Worm (Caenorhabditis elegans) whole organism, L2 larva: ENCODE data around the gene ZC190.2.

Experiments
- C34F6.9 ChIP-seq: fragments of 150-350 bp; optimal IDR thresholded peaks from 2 replicates; lab custom pipeline; 2014; ENCODE audit warnings: missing biosample characterization, missing genetic modification characterization
- F13H6.1 ChIP-seq: sonication (generic microtip); optimal IDR thresholded peaks from 2 replicates; lab custom pipeline; 2016; ENCODE audit warnings: missing genetic modification characterization, missing compliant biosample characterization
- ama-1 ChIP-seq: fragments of 150-350 bp; optimal IDR thresholded peaks from 2 replicates; lab custom pipeline; 2018; ENCODE audit warnings: inconsistent platforms
- blmp-1 ChIP-seq: sonication (generic microtip); optimal IDR thresholded peaks from 2 replicates; lab custom pipeline; 2017; ENCODE audit warnings: missing genetic modification characterization, mild to moderate bottlenecking, missing compliant biosample characterization, antibody characterized with exemption, moderate library complexity; ENCODE audit not compliant: insufficient read depth
- ceh-16 ChIP-seq: fragments of 150-350 bp; optimal IDR thresholded peaks from 2 replicates; lab custom pipeline; 2014; ENCODE audit warnings: missing biosample characterization, missing genetic modification characterization
- ceh-82 ChIP-seq: fragments of 150-350 bp; optimal IDR thresholded peaks from 2 replicates; lab custom pipeline; 2014; ENCODE audit warnings: missing biosample characterization, missing genetic modification characterization
- dmd-4 ChIP-seq: sonication (generic microtip); optimal IDR thresholded peaks from 2 replicates; lab custom pipeline; 2017; ENCODE audit warnings: missing biosample characterization, missing genetic modification characterization
- egl-27 ChIP-seq: sonication (generic microtip); optimal IDR thresholded peaks from 3 replicates; lab custom pipeline; 2017; ENCODE audit warnings: missing biosample characterization, missing genetic modification reagents, missing genetic modification characterization
- elt-1 ChIP-seq: fragments of 150-350 bp; optimal IDR thresholded peaks from 2 replicates; lab custom pipeline; 2014; ENCODE audit warnings: missing biosample characterization, missing genetic modification characterization
- fos-1 ChIP-seq: fragments of 150-350 bp; optimal IDR thresholded peaks from 2 replicates; lab custom pipeline; 2014; ENCODE audit warnings: missing biosample characterization, missing genetic modification characterization
- lin-11 ChIP-seq: fragments of 150-350 bp; sonication (generic microtip); optimal IDR thresholded peaks from 2 replicates; lab custom pipeline; 2014; ENCODE audit warnings: missing biosample characterization, missing genetic modification characterization, inconsistent platforms, mixed read lengths
- lsy-2 ChIP-seq, 2 experiments: fragments of 150-350 bp in 1 of 2; sonication (generic microtip) in 1 of 2; optimal IDR thresholded peaks; 2 replicates each; lab custom pipeline; 2014 to 2017; ENCODE audit warnings: missing biosample characterization in 2 of 2, missing genetic modification characterization in 2 of 2
- mab-5 ChIP-seq: fragments of 150-350 bp; optimal IDR thresholded peaks from 2 replicates; lab custom pipeline; 2014; ENCODE audit warnings: missing biosample characterization, missing genetic modification characterization
- nhr-10 ChIP-seq: sonication (generic microtip); optimal IDR thresholded peaks from 2 replicates; lab custom pipeline; 2017; ENCODE audit warnings: missing biosample characterization, missing genetic modification characterization
- nhr-11 ChIP-seq: fragments of 150-350 bp; optimal IDR thresholded peaks from 2 replicates; lab custom pipeline; 2014; ENCODE audit warnings: missing biosample characterization, missing genetic modification characterization
- nhr-129 ChIP-seq: fragments of 150-350 bp; optimal IDR thresholded peaks from 2 replicates; lab custom pipeline; 2014; ENCODE audit warnings: missing biosample characterization, missing genetic modification characterization
- nhr-21 ChIP-seq: fragments of 150-350 bp; optimal IDR thresholded peaks from 2 replicates; lab custom pipeline; 2014; ENCODE audit warnings: missing biosample characterization, missing genetic modification characterization
- nhr-23 ChIP-seq: fragments of 150-350 bp; optimal IDR thresholded peaks from 2 replicates; lab custom pipeline; 2014; ENCODE audit warnings: missing biosample characterization, missing genetic modification reagents, missing genetic modification characterization
- nhr-25 ChIP-seq: fragments of 150-350 bp; sonication (generic microtip); optimal IDR thresholded peaks from 3 replicates; lab custom pipeline; 2014; ENCODE audit warnings: missing biosample characterization, missing genetic modification characterization
- nhr-6 ChIP-seq: fragments of 150-350 bp; optimal IDR thresholded peaks from 2 replicates; lab custom pipeline; 2014; ENCODE audit warnings: missing biosample characterization, missing genetic modification characterization
- sem-4 ChIP-seq: fragments of 150-350 bp; optimal IDR thresholded peaks from 2 replicates; lab custom pipeline; 2014; ENCODE audit warnings: missing biosample characterization, missing genetic modification reagents, missing genetic modification characterization
- sma-3 ChIP-seq: sonication (generic microtip); optimal IDR thresholded peaks from 2 replicates; lab custom pipeline; 2016; ENCODE audit warnings: missing genetic modification reagents, missing genetic modification characterization, missing compliant biosample characterization
- sma-9 ChIP-seq, 2 experiments: fragments of 150-350 bp in 1 of 2; sonication (generic microtip) in 1 of 2; optimal IDR thresholded peaks; 2 replicates each; lab custom pipeline; 2014 to 2016; ENCODE audit warnings: missing genetic modification characterization in 2 of 2, mild to moderate bottlenecking in 1 of 2, missing biosample characterization in 1 of 2, missing compliant biosample characterization in 1 of 2, missing genetic modification reagents in 1 of 2, moderate library complexity in 1 of 2
- snpc-4 ChIP-seq: fragments of 150-350 bp; optimal IDR thresholded peaks from 2 replicates; lab custom pipeline; 2014; ENCODE audit warnings: missing biosample characterization, missing genetic modification characterization
- unc-39 ChIP-seq: fragments of 150-350 bp; optimal IDR thresholded peaks from 2 replicates; lab custom pipeline; 2014; ENCODE audit warnings: missing biosample characterization, missing genetic modification characterization
- unc-55 ChIP-seq: fragments of 150-350 bp; sonication (generic microtip); optimal IDR thresholded peaks from 3 replicates; lab custom pipeline; 2014; ENCODE audit warnings: missing biosample characterization, missing genetic modification reagents, missing genetic modification characterization
- unc-62 ChIP-seq: fragments of 150-350 bp; optimal IDR thresholded peaks from 2 replicates; lab custom pipeline; 2014; ENCODE audit warnings: missing biosample characterization, missing genetic modification reagents, missing genetic modification characterization
- ztf-1 ChIP-seq: fragments of 200-800 bp; sonication (Bioruptor generic); conservative IDR thresholded peaks from 2 replicates; pipeline ENCODE4 v1.3.6; 2022; ENCODE audit warnings: missing genetic modification characterization, missing compliant biosample characterization
- ztf-11 ChIP-seq: sonication (generic microtip); optimal IDR thresholded peaks from 2 replicates; lab custom pipeline; 2017; ENCODE audit warnings: missing biosample characterization, missing genetic modification characterization
- ztf-4 ChIP-seq: fragments of 150-350 bp; optimal IDR thresholded peaks from 2 replicates; lab custom pipeline; 2014; ENCODE audit warnings: missing biosample characterization, missing genetic modification characterization

Gene ZC190.2

ce11 chrV:8653080-8653821 is 27.9 kb upstream of the ZC190.2 start:
- peak; percentile 39 for TF ChIP-seq nhr-25 (tag; lab: Kevin White, UChicago)
- no peak for TF ChIP-seq lsy-2 (tag; optimal IDR thresholded peaks at IDR 0.05; lab: Kevin White, UChicago)
- peak; percentile 30 for TF ChIP-seq sma-3 (GFP tag; lab: Kevin White, UChicago)
- peak; percentile 70 for TF ChIP-seq blmp-1 (tag; lab: Kevin White, UChicago)
- no peak for TF ChIP-seq lin-11 (tag; lab: Kevin White, UChicago)
- no peak for TF ChIP-seq ztf-1
- peak; percentile 61 for TF ChIP-seq sma-9 (GFP tag; optimal IDR thresholded peaks at IDR 0.05; lab: Kevin White, UChicago)
- no peak for TF ChIP-seq sma-9 (tag; optimal IDR thresholded peaks at IDR 0.05; lab: Kevin White, UChicago)
- TF ChIP-seq nhr-6 (tag; lab: Kevin White, UChicago), result peak; percentile 5
- TF ChIP-seq unc-62 (GFP tag; lab: Kevin White, UChicago), result peak; percentile 25
- TF ChIP-seq nhr-21, result peak; percentile 61
- TF ChIP-seq F13H6.1 (tag; lab: Kevin White, UChicago), result no peak
- no peak for TF ChIP-seq ztf-4 (tag; lab: Kevin White, UChicago)
- no peak for TF ChIP-seq unc-39 (tag; lab: Kevin White, UChicago)
- peak; percentile 57 for TF ChIP-seq mab-5 (tag; lab: Kevin White, UChicago)
- no peak for TF ChIP-seq ceh-82 (tag; lab: Kevin White, UChicago)
- TF ChIP-seq egl-27 (tag; lab: Kevin White, UChicago), result peak; percentile 10
- TF ChIP-seq ceh-16, result no peak
- no peak for TF ChIP-seq ztf-11 (tag; lab: Kevin White, UChicago)
- peak; percentile 54 for TF ChIP-seq fos-1 (tag; lab: Kevin White, UChicago)

ce11 chrV:8654460-8655419 is 26.4 kb upstream of the ZC190.2 start:
- TF ChIP-seq nhr-10 (tag; lab: Kevin White, UChicago), result no peak
- TF ChIP-seq snpc-4 (tag; lab: Kevin White, UChicago), result no peak
- peak; percentile 30 for TF ChIP-seq blmp-1 (tag; lab: Kevin White, UChicago)
- TF ChIP-seq ama-1 (lab: Kevin White, UChicago), result no peak
- peak; percentile 46 for TF ChIP-seq nhr-6 (tag; lab: Kevin White, UChicago)
- peak; percentile 74 for TF ChIP-seq sma-9 (GFP tag; optimal IDR thresholded peaks at IDR 0.05; lab: Kevin White, UChicago)
- TF ChIP-seq sma-9 (tag; optimal IDR thresholded peaks at IDR 0.05; lab: Kevin White, UChicago), result no peak
- TF ChIP-seq nhr-129 (tag; lab: Kevin White, UChicago), result peak; percentile 81
- TF ChIP-seq fos-1 (tag; lab: Kevin White, UChicago), result peak; percentile 28
- TF ChIP-seq elt-1, result no peak
- TF ChIP-seq F13H6.1 (tag; lab: Kevin White, UChicago), result peak; percentile 51
- TF ChIP-seq nhr-11 (tag; lab: Kevin White, UChicago), result no peak

DNA sequence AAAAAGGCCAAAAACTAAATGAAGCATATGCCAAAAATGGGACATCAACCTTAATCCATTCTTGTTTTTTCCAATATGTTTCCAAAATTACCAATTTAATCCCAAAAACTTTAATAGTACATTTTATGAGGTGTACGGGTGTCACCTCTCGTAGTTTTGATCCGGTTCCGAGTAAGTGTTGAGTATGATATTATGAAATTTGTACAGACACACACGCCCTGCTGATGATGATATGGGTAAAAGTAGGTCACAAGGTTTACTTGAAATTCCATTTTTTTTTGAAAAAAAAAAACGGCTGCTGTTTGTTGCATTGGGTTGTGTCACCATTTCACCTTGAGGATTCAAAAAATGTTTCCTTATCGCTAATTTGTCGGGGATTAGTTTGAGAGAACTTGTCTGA is 23.2 kb upstream of the ZC190.2 start:
- TF ChIP-seq nhr-6 (tag; lab: Kevin White, UChicago) (no peak), nhr-25 (tag; lab: Kevin White, UChicago) (peak; percentile 8)

- TF ChIP-seq dmd-4, result no peak
- peak; percentile 50 for TF ChIP-seq nhr-6 (tag; lab: Kevin White, UChicago)
- no peak for TF ChIP-seq ztf-11 (tag; lab: Kevin White, UChicago)
- TF ChIP-seq ztf-1, result no peak
- peak; percentile 23 for TF ChIP-seq nhr-25 (tag; lab: Kevin White, UChicago)
- peak; percentile 21 for TF ChIP-seq blmp-1 (tag; lab: Kevin White, UChicago)
- peak; percentile 70 for TF ChIP-seq sem-4 (tag; lab: Kevin White, UChicago)
- TF ChIP-seq C34F6.9 (tag; lab: Kevin White, UChicago), result peak; percentile 54
- TF ChIP-seq nhr-23 (tag; lab: Kevin White, UChicago), result no peak
- TF ChIP-seq lsy-2 (tag; optimal IDR thresholded peaks at IDR 0.05; lab: Kevin White, UChicago), result peak in 1 of 2 experiments; percentile 48
- TF ChIP-seq F13H6.1 (tag; lab: Kevin White, UChicago), result peak; percentile 81
- TF ChIP-seq nhr-129 (tag; lab: Kevin White, UChicago), result peak; percentile 68
- TF ChIP-seq sma-9 (GFP tag; optimal IDR thresholded peaks at IDR 0.05; lab: Kevin White, UChicago), result peak; percentile 93
- no peak for TF ChIP-seq sma-9 (tag; optimal IDR thresholded peaks at IDR 0.05; lab: Kevin White, UChicago)
- no peak for TF ChIP-seq unc-55 (GFP tag; lab: Kevin White, UChicago)
- TF ChIP-seq, all 48 proteins: peak for 9
These were observed 22.4 kb upstream of the ZC190.2 start for ce11 chrV:8658577-8659362.
